Fruit fly (Drosophila melanogaster): ENCODE measurements around the gene CG10803.

CG10803 gene

dm6 chrX:3454715-3455114 lies 30.7 kb upstream of the CG10803 start:
- TF ChIP-seq CG8478 (optimal IDR thresholded peaks at IDR 0.05): no peak
- no peak for TF ChIP-seq CTCF (optimal IDR thresholded peaks at IDR 0.05)

dm6 chrX:3455431-3456001 lies 29.9 kb upstream of the CG10803 start:
- TF ChIP-seq CG8478 (optimal IDR thresholded peaks at IDR 0.05): no peak
- no peak for TF ChIP-seq CTCF (optimal IDR thresholded peaks at IDR 0.05)

- TF ChIP-seq CG8478 (optimal IDR thresholded peaks at IDR 0.05) (no peak), CTCF (optimal IDR thresholded peaks at IDR 0.05) (no peak)
Observed at dm6 chrX:3457518-3457917, 27.9 kb upstream of the CG10803 start.

- no peak for TF ChIP-seq CG8478 (optimal IDR thresholded peaks at IDR 0.05)
- TF ChIP-seq CTCF (optimal IDR thresholded peaks at IDR 0.05): no peak
Observed at dm6 chrX:3458491-3458890, 27.0 kb upstream of the CG10803 start.

dm6 chrX:3460140-3460642 lies 25.3 kb upstream of the CG10803 start, which contains the start of the genes CG16782 and CG10801:
CG16782 (minus strand) TSS chrX:3460240.
CG10801 (plus strand) TSS chrX:3460592.
- TF ChIP-seq CTCF (optimal IDR thresholded peaks at IDR 0.05) (no peak), CG8478 (optimal IDR thresholded peaks at IDR 0.05) (no peak)

dm6 chrX:3463944-3464343 lies 21.5 kb upstream of the CG10803 start, which contains the start of gene CG16781:
CG16781 (minus strand) TSS chrX:3464044.
- TF ChIP-seq CG8478 (optimal IDR thresholded peaks at IDR 0.05) (no peak), CTCF (optimal IDR thresholded peaks at IDR 0.05) (no peak)

- TF ChIP-seq CG8478 (optimal IDR thresholded peaks at IDR 0.05) (no peak), CTCF (optimal IDR thresholded peaks at IDR 0.05) (peak in 1 of 2 experiments; percentile 17)
Observed at dm6 chrX:3465551-3465950, 19.9 kb upstream of the CG10803 start.

dm6 chrX:3470467-3471079 lies 14.9 kb upstream of the CG10803 start:
- no peak for TF ChIP-seq CTCF (optimal IDR thresholded peaks at IDR 0.05)
- no peak for TF ChIP-seq CG8478 (optimal IDR thresholded peaks at IDR 0.05)

dm6 chrX:3473636-3474035 lies 11.8 kb upstream of the CG10803 start:
- TF ChIP-seq CTCF (optimal IDR thresholded peaks at IDR 0.05) (no peak), CG8478 (optimal IDR thresholded peaks at IDR 0.05) (no peak)

- TF ChIP-seq CG8478 (optimal IDR thresholded peaks at IDR 0.05) (no peak), CTCF (optimal IDR thresholded peaks at IDR 0.05) (no peak)
Observed at dm6 chrX:3474476-3475439, 10.7 kb upstream of the CG10803 start, which contains the start of gene CG12206. CG12206 (minus strand) TSS chrX:3474524.

- TF ChIP-seq CG8478 (optimal IDR thresholded peaks at IDR 0.05): no peak
- TF ChIP-seq CTCF (optimal IDR thresholded peaks at IDR 0.05): no peak
Observed at dm6 chrX:3476009-3476408, 9.4 kb upstream of the CG10803 start.

- no peak for TF ChIP-seq CG8478 (optimal IDR thresholded peaks at IDR 0.05)
- TF ChIP-seq CTCF (optimal IDR thresholded peaks at IDR 0.05): peak; percentile 92 to 95
Observed at dm6 chrX:3481034-3481433, 4.4 kb upstream of the CG10803 start.

dm6 chrX:3482119-3483014 lies 3.1 kb upstream of the CG10803 start, which contains the start of the genes CG10804 and CG10802:
CG10804 (minus strand) TSS chrX:3482322.
CG10802 (plus strand) TSS chrX:3482965.
- TF ChIP-seq CG8478 (optimal IDR thresholded peaks at IDR 0.05): no peak
- TF ChIP-seq CTCF (optimal IDR thresholded peaks at IDR 0.05): no peak

dm6 chrX:3485871-3486270 lies 421 bp downstream of the CG10803 start:
- TF ChIP-seq CTCF (optimal IDR thresholded peaks at IDR 0.05) (no peak), CG8478 (optimal IDR thresholded peaks at IDR 0.05) (no peak)

Measured in S2 (cell line).